Fruit fly (Drosophila melanogaster): ENCODE results near the gene CG15196.
A peak's percentile ranks its signal among the peaks of the same experiment; 100 is the strongest.

Gene CG15196

dm6 chrX:11409647-11410046 is at the start of gene CG15196:
Gene CG15196, plus strand, starts transcription at chrX:11409947.
- no peak for TF ChIP-seq Jra (GFP tag; optimal IDR thresholded peaks at IDR 0.05)
- no peak for TF ChIP-seq Sp1 (GFP tag; optimal IDR thresholded peaks at IDR 0.05)
- TF ChIP-seq Hr78 (GFP tag; optimal IDR thresholded peaks at IDR 0.05) = no peak
- TF ChIP-seq ey (GFP tag; optimal IDR thresholded peaks at IDR 0.05) = no peak
- TF ChIP-seq foxo (GFP tag; optimal IDR thresholded peaks at IDR 0.05) = no peak
- TF ChIP-seq Myc (optimal IDR thresholded peaks at IDR 0.05) = no peak
- no peak for TF ChIP-seq jim (GFP tag; optimal IDR thresholded peaks at IDR 0.05)
- no peak for TF ChIP-seq lola (GFP tag; optimal IDR thresholded peaks at IDR 0.05)
- no peak for TF ChIP-seq CrebA (GFP tag; optimal IDR thresholded peaks at IDR 0.05; ENCODE audit: borderline replicate concordance)
- TF ChIP-seq N (GFP tag; optimal IDR thresholded peaks at IDR 0.05) = no peak
- TF ChIP-seq fru (GFP tag; optimal IDR thresholded peaks at IDR 0.05) = no peak
- no peak for TF ChIP-seq HLH106 (tag; optimal IDR thresholded peaks at IDR 0.05)
- TF ChIP-seq Abd-B (GFP tag; optimal IDR thresholded peaks at IDR 0.05) = no peak
- TF ChIP-seq rgr (GFP tag; optimal IDR thresholded peaks at IDR 0.05) = no peak
- TF ChIP-seq sv (GFP tag; optimal IDR thresholded peaks at IDR 0.05) = no peak
- TF ChIP-seq Hnf4 (GFP tag; optimal IDR thresholded peaks at IDR 0.05) = no peak

- no peak for TF ChIP-seq Rel (GFP tag; optimal IDR thresholded peaks at IDR 0.05)
- TF ChIP-seq Rel (tag; optimal IDR thresholded peaks at IDR 0.05) = peak; percentile 14
- peak; percentile 69 for TF ChIP-seq Myc (optimal IDR thresholded peaks at IDR 0.05)
- no peak for TF ChIP-seq brk (GFP tag; optimal IDR thresholded peaks at IDR 0.05)
- no peak for TF ChIP-seq Sp1 (GFP tag; optimal IDR thresholded peaks at IDR 0.05)
- no peak for TF ChIP-seq sage (GFP tag; optimal IDR thresholded peaks at IDR 0.05)
- no peak for TF ChIP-seq fru (GFP tag; optimal IDR thresholded peaks at IDR 0.05)
- TF ChIP-seq Vsx2 (GFP tag; optimal IDR thresholded peaks at IDR 0.05; ENCODE audit: partially characterized antibody) = no peak
- no peak for TF ChIP-seq HLH106 (tag; optimal IDR thresholded peaks at IDR 0.05)
- TF ChIP-seq br (GFP tag; optimal IDR thresholded peaks at IDR 0.05) = no peak
- TF ChIP-seq Dif (GFP tag; optimal IDR thresholded peaks at IDR 0.05; ENCODE audit: partially characterized antibody) = no peak
- TF ChIP-seq OdsH (GFP tag; optimal IDR thresholded peaks at IDR 0.05) = no peak
- TF ChIP-seq rgr (GFP tag; optimal IDR thresholded peaks at IDR 0.05) = no peak
- no peak for TF ChIP-seq Mio (GFP tag; optimal IDR thresholded peaks at IDR 0.05)
- TF ChIP-seq Dfd (GFP tag; optimal IDR thresholded peaks at IDR 0.05) = no peak
- TF ChIP-seq tai (GFP tag; optimal IDR thresholded peaks at IDR 0.05) = no peak
- no peak for TF ChIP-seq GATAd (GFP tag; optimal IDR thresholded peaks at IDR 0.05)
- TF ChIP-seq dl (GFP tag; optimal IDR thresholded peaks at IDR 0.05; ENCODE audit: insufficient read depth in 1 of 2, partially characterized antibody in 2 of 2) = no peak
- peak; percentile 12 for TF ChIP-seq Jra (GFP tag; optimal IDR thresholded peaks at IDR 0.05)
- no peak for TF ChIP-seq N (GFP tag; optimal IDR thresholded peaks at IDR 0.05)
- no peak for TF ChIP-seq Abd-B (GFP tag; optimal IDR thresholded peaks at IDR 0.05)
Observed at dm6 chrX:11367783-11368509, 41.8 kb upstream of the CG15196 start, which contains the start of the genes hop and Tim8. Gene hop, minus strand, starts transcription at chrX:11368098. Gene Tim8, plus strand, starts transcription at chrX:11368445.

- no peak for TF ChIP-seq pan (optimal IDR thresholded peaks at IDR 0.05)
- TF ChIP-seq N (GFP tag; optimal IDR thresholded peaks at IDR 0.05) = no peak
- TF ChIP-seq GATAd (GFP tag; optimal IDR thresholded peaks at IDR 0.05) = no peak
- no peak for TF ChIP-seq CG32264 (GFP tag; optimal IDR thresholded peaks at IDR 0.05)
- no peak for TF ChIP-seq tai (GFP tag; optimal IDR thresholded peaks at IDR 0.05)
- TF ChIP-seq jim (GFP tag; optimal IDR thresholded peaks at IDR 0.05) = no peak
- no peak for TF ChIP-seq sage (GFP tag; optimal IDR thresholded peaks at IDR 0.05)
- TF ChIP-seq Rel (GFP tag; optimal IDR thresholded peaks at IDR 0.05) = no peak
- no peak for TF ChIP-seq Rel (tag; optimal IDR thresholded peaks at IDR 0.05)
- TF ChIP-seq Dif (GFP tag; optimal IDR thresholded peaks at IDR 0.05; ENCODE audit: partially characterized antibody) = no peak
- TF ChIP-seq Myc (optimal IDR thresholded peaks at IDR 0.05) = no peak
- TF ChIP-seq Vsx2 (GFP tag; optimal IDR thresholded peaks at IDR 0.05; ENCODE audit: partially characterized antibody) = no peak
- no peak for TF ChIP-seq br (GFP tag; optimal IDR thresholded peaks at IDR 0.05)
- TF ChIP-seq Sp1 (GFP tag; optimal IDR thresholded peaks at IDR 0.05) = no peak
- no peak for TF ChIP-seq ey (GFP tag; optimal IDR thresholded peaks at IDR 0.05)
- TF ChIP-seq Dfd (GFP tag; optimal IDR thresholded peaks at IDR 0.05) = no peak
- TF ChIP-seq CG9705 (GFP tag; optimal IDR thresholded peaks at IDR 0.05) = no peak
- no peak for TF ChIP-seq lola (GFP tag; optimal IDR thresholded peaks at IDR 0.05)
- no peak for TF ChIP-seq Mio (GFP tag; optimal IDR thresholded peaks at IDR 0.05)
- TF ChIP-seq Jra (GFP tag; optimal IDR thresholded peaks at IDR 0.05) = no peak
- no peak for TF ChIP-seq dl (GFP tag; optimal IDR thresholded peaks at IDR 0.05; ENCODE audit: insufficient read depth in 1 of 2, partially characterized antibody in 2 of 2)
Observed at dm6 chrX:11369374-11369773, 40.4 kb upstream of the CG15196 start, which contains the start of gene dlg1. Gene dlg1, plus strand, starts transcription at chrX:11369665.

dm6 chrX:11370792-11371191 is 39.0 kb upstream of the CG15196 start:
- no peak for TF ChIP-seq Rel (GFP tag; optimal IDR thresholded peaks at IDR 0.05)
- no peak for TF ChIP-seq Rel (tag; optimal IDR thresholded peaks at IDR 0.05)
- peak in 1 of 2 experiments; percentile 40 for TF ChIP-seq foxo (GFP tag; optimal IDR thresholded peaks at IDR 0.05)
- TF ChIP-seq CrebA (GFP tag; optimal IDR thresholded peaks at IDR 0.05; ENCODE audit: borderline replicate concordance) = no peak
- peak; percentile 26 for TF ChIP-seq fru (GFP tag; optimal IDR thresholded peaks at IDR 0.05)
- no peak for TF ChIP-seq dmrt93B (GFP tag; optimal IDR thresholded peaks at IDR 0.05)
- TF ChIP-seq tai (GFP tag; optimal IDR thresholded peaks at IDR 0.05) = no peak
- TF ChIP-seq HLH106 (tag; optimal IDR thresholded peaks at IDR 0.05) = peak; percentile 36
- no peak for TF ChIP-seq GATAd (GFP tag; optimal IDR thresholded peaks at IDR 0.05)

Data from whole organism, wandering third instar larva.